Worm (Caenorhabditis elegans): ENCODE data around the gene sly-1.

The sly-1 gene

ce11 chrIII:10537558-10537957 is 30.7 kb downstream of the sly-1 start:
- TF ChIP-seq flh-1 (GFP tag; optimal IDR thresholded peaks at IDR 0.05) (no peak), lsy-2 (tag; optimal IDR thresholded peaks at IDR 0.05) (no peak), tbx-8 (GFP tag; optimal IDR thresholded peaks at IDR 0.05) (no peak), nhr-28 (tag; optimal IDR thresholded peaks at IDR 0.05) (no peak), elt-1 (tag; optimal IDR thresholded peaks at IDR 0.05; ENCODE audit: borderline replicate concordance, insufficient read depth) (no peak), unc-120 (tag; optimal IDR thresholded peaks at IDR 0.05; ENCODE audit: poor library complexity, severe bottlenecking) (no peak), zip-8 (tag; optimal IDR thresholded peaks at IDR 0.05) (no peak), unc-62 (GFP tag; optimal IDR thresholded peaks at IDR 0.05) (no peak), hlh-1 (tag; optimal IDR thresholded peaks at IDR 0.05) (no peak), ceh-43 (GFP tag; optimal IDR thresholded peaks at IDR 0.05) (no peak), ceh-39 (tag; optimal IDR thresholded peaks at IDR 0.05) (no peak), nhr-12 (tag; optimal IDR thresholded peaks at IDR 0.05) (no peak), ceh-83 (GFP tag; optimal IDR thresholded peaks at IDR 0.05) (no peak), nhr-2 (tag; optimal IDR thresholded peaks at IDR 0.05) (no peak), bed-3 (GFP tag; optimal IDR thresholded peaks at IDR 0.05) (no peak), elt-3 (tag; optimal IDR thresholded peaks at IDR 0.05) (no peak)

ce11 chrIII:10538757-10539213 is 31.9 kb downstream of the sly-1 start, which contains the start of gene nlp-68:
nlp-68 (minus strand) TSS chrIII:10539163.
- no peak for TF ChIP-seq blmp-1 (tag; optimal IDR thresholded peaks at IDR 0.05)
- TF ChIP-seq bed-3 (GFP tag; optimal IDR thresholded peaks at IDR 0.05): no peak
- no peak for TF ChIP-seq unc-39 (tag; optimal IDR thresholded peaks at IDR 0.05)
- no peak for TF ChIP-seq M03D4.4 (tag; optimal IDR thresholded peaks at IDR 0.05)
- TF ChIP-seq mls-2 (tag; optimal IDR thresholded peaks at IDR 0.05): no peak
- TF ChIP-seq ceh-83 (GFP tag; optimal IDR thresholded peaks at IDR 0.05): no peak
- TF ChIP-seq elt-3 (tag; optimal IDR thresholded peaks at IDR 0.05): no peak
- no peak for TF ChIP-seq lin-32 (GFP tag; optimal IDR thresholded peaks at IDR 0.05)

ce11 chrIII:10552929-10553328 is 46.1 kb downstream of the sly-1 start, which contains the start of gene T21C12.8:
T21C12.8 (minus strand) TSS chrIII:10553029.
- TF ChIP-seq hlh-1 (tag; optimal IDR thresholded peaks at IDR 0.05): no peak
- no peak for TF ChIP-seq unc-62 (GFP tag; optimal IDR thresholded peaks at IDR 0.05)
- TF ChIP-seq mab-5 (tag; optimal IDR thresholded peaks at IDR 0.05): no peak
- TF ChIP-seq lin-13 (tag; optimal IDR thresholded peaks at IDR 0.05): no peak
- TF ChIP-seq unc-120 (tag; optimal IDR thresholded peaks at IDR 0.05; ENCODE audit: poor library complexity, severe bottlenecking): no peak
- TF ChIP-seq snpc-4 (tag; optimal IDR thresholded peaks at IDR 0.05): no peak
- TF ChIP-seq zip-8 (tag; optimal IDR thresholded peaks at IDR 0.05): no peak
- TF ChIP-seq nhr-28 (tag; optimal IDR thresholded peaks at IDR 0.05): no peak
- TF ChIP-seq blmp-1 (tag; optimal IDR thresholded peaks at IDR 0.05): no peak
- TF ChIP-seq M03D4.4 (tag; optimal IDR thresholded peaks at IDR 0.05): no peak
- no peak for TF ChIP-seq lin-32 (GFP tag; optimal IDR thresholded peaks at IDR 0.05)
- TF ChIP-seq elt-1 (tag; optimal IDR thresholded peaks at IDR 0.05; ENCODE audit: borderline replicate concordance, insufficient read depth): no peak
- no peak for TF ChIP-seq mls-2 (tag; optimal IDR thresholded peaks at IDR 0.05)
- no peak for TF ChIP-seq bed-3 (GFP tag; optimal IDR thresholded peaks at IDR 0.05)
- no peak for TF ChIP-seq ces-1 (GFP tag; optimal IDR thresholded peaks at IDR 0.05)
- no peak for TF ChIP-seq ceh-39 (tag; optimal IDR thresholded peaks at IDR 0.05)
- no peak for TF ChIP-seq nhr-12 (tag; optimal IDR thresholded peaks at IDR 0.05)

- TF ChIP-seq ham-2 (GFP tag; optimal IDR thresholded peaks at IDR 0.05) (no peak), nhr-12 (tag; optimal IDR thresholded peaks at IDR 0.05) (no peak), ceh-83 (GFP tag; optimal IDR thresholded peaks at IDR 0.05) (no peak), unc-120 (tag; optimal IDR thresholded peaks at IDR 0.05; ENCODE audit: poor library complexity, severe bottlenecking) (no peak), hlh-1 (tag; optimal IDR thresholded peaks at IDR 0.05) (no peak), blmp-1 (tag; optimal IDR thresholded peaks at IDR 0.05) (no peak), ztf-11 (tag; optimal IDR thresholded peaks at IDR 0.05) (no peak), unc-62 (GFP tag; optimal IDR thresholded peaks at IDR 0.05) (no peak), ceh-39 (tag; optimal IDR thresholded peaks at IDR 0.05) (no peak), sptf-1 (tag; optimal IDR thresholded peaks at IDR 0.05) (no peak)
Observed at ce11 chrIII:10557910-10558309, 51.1 kb downstream of the sly-1 start, which contains the start of gene T21C12.4. T21C12.4 (minus strand) TSS chrIII:10558010.

ce11 chrIII:10560296-10560695 is 53.4 kb downstream of the sly-1 start, which contains the start of gene rab-30:
rab-30 (plus strand) TSS chrIII:10560596.
- no peak for TF ChIP-seq mep-1 (tag; optimal IDR thresholded peaks at IDR 0.05)
- TF ChIP-seq pha-4 (tag; optimal IDR thresholded peaks at IDR 0.05): no peak
- TF ChIP-seq unc-39 (tag; optimal IDR thresholded peaks at IDR 0.05): no peak
- no peak for TF ChIP-seq sem-2 (GFP tag; optimal IDR thresholded peaks at IDR 0.05)
- TF ChIP-seq elt-1 (tag; optimal IDR thresholded peaks at IDR 0.05; ENCODE audit: borderline replicate concordance, insufficient read depth): no peak
- no peak for TF ChIP-seq snpc-4 (tag; optimal IDR thresholded peaks at IDR 0.05)
- no peak for TF ChIP-seq lin-13 (tag; optimal IDR thresholded peaks at IDR 0.05)
- TF ChIP-seq ceh-83 (GFP tag; optimal IDR thresholded peaks at IDR 0.05): no peak
- TF ChIP-seq nhr-28 (tag; optimal IDR thresholded peaks at IDR 0.05): no peak
- TF ChIP-seq unc-62 (GFP tag; optimal IDR thresholded peaks at IDR 0.05): no peak
- TF ChIP-seq ces-1 (GFP tag; optimal IDR thresholded peaks at IDR 0.05): no peak
- TF ChIP-seq nhr-12 (tag; optimal IDR thresholded peaks at IDR 0.05): no peak
- no peak for TF ChIP-seq tbx-8 (GFP tag; optimal IDR thresholded peaks at IDR 0.05)
- TF ChIP-seq ztf-11 (tag; optimal IDR thresholded peaks at IDR 0.05): no peak
- no peak for TF ChIP-seq nhr-76 (tag; optimal IDR thresholded peaks at IDR 0.05)
